Fruit fly (Drosophila melanogaster): Measurements from ENCODE around the gene IntS2.
A peak's percentile ranks its signal among the peaks of the same experiment; 100 is the strongest.

The IntS2 gene

dm6 chrX:17698864-17699504 lies 42.4 kb upstream of the IntS2 start (continued):
- TF ChIP-seq Hr38 (GFP tag; optimal IDR thresholded peaks at IDR 0.05) (no peak), Eip93F (GFP tag; optimal IDR thresholded peaks at IDR 0.05) (peak; percentile 79), dsx (GFP tag; optimal IDR thresholded peaks at IDR 0.05; ENCODE audit: poor library complexity, severe bottlenecking) (peak; percentile 79), Ets21C (GFP tag; optimal IDR thresholded peaks at IDR 0.05) (peak; percentile 82), fd85E (GFP tag; optimal IDR thresholded peaks at IDR 0.05) (peak; percentile 57), CG6276 (GFP tag; optimal IDR thresholded peaks at IDR 0.05) (peak; percentile 92), Lpt (GFP tag; optimal IDR thresholded peaks at IDR 0.05) (peak; percentile 71), fkh (GFP tag; optimal IDR thresholded peaks at IDR 0.05) (peak; percentile 70), CG10631 (GFP tag; optimal IDR thresholded peaks at IDR 0.05) (peak; percentile 87), CG16779 (tag; optimal IDR thresholded peaks at IDR 0.05) (peak; percentile 86), CG11762 (GFP tag; optimal IDR thresholded peaks at IDR 0.05; ENCODE audit: insufficient read depth) (peak; percentile 79), CG8319 (GFP tag; optimal IDR thresholded peaks at IDR 0.05) (peak; percentile 85), fd59A (GFP tag; optimal IDR thresholded peaks at IDR 0.05) (peak; percentile 84), salr (GFP tag; optimal IDR thresholded peaks at IDR 0.05) (peak; percentile 58 to 87), spab (GFP tag; optimal IDR thresholded peaks at IDR 0.05) (peak; percentile 87), CG11294 (GFP tag; IDR thresholded peaks at IDR 0.05) (peak; percentile 68; the same call in 1 of the 2 replicates), CG6808 (GFP tag; optimal IDR thresholded peaks at IDR 0.05) (peak; percentile 92), Hr39 (GFP tag; optimal IDR thresholded peaks at IDR 0.05) (peak; percentile 87), OdsH (GFP tag; optimal IDR thresholded peaks at IDR 0.05) (peak; percentile 87), CG3919 (GFP tag; optimal IDR thresholded peaks at IDR 0.05) (peak; percentile 85)

- TF ChIP-seq Met (GFP tag; optimal IDR thresholded peaks at IDR 0.05) (no peak), Sox14 (GFP tag; optimal IDR thresholded peaks at IDR 0.05) (no peak), fd85E (GFP tag; optimal IDR thresholded peaks at IDR 0.05) (no peak), CG6163 (GFP tag; IDR thresholded peaks at IDR 0.05) (no peak), CG6276 (GFP tag; optimal IDR thresholded peaks at IDR 0.05) (no peak), CG11902 (GFP tag; optimal IDR thresholded peaks at IDR 0.05) (no peak), Sox15 (GFP tag; optimal IDR thresholded peaks at IDR 0.05) (no peak), ss (GFP tag; optimal IDR thresholded peaks at IDR 0.05) (no peak), vri (GFP tag; optimal IDR thresholded peaks at IDR 0.05) (no peak), CG15336 (GFP tag; IDR thresholded peaks at IDR 0.05) (no peak), dac (GFP tag; optimal IDR thresholded peaks at IDR 0.05) (no peak), CG31627 (GFP tag; optimal IDR thresholded peaks at IDR 0.05) (no peak), OdsH (GFP tag; optimal IDR thresholded peaks at IDR 0.05) (no peak)
Observed at dm6 chrX:17698436-17698835, 41.8 kb upstream of the IntS2 start, which contains the start of gene chas. chas (minus strand) TSS chrX:17698730.

dm6 chrX:17697703-17698145 lies 41.1 kb upstream of the IntS2 start:
- TF ChIP-seq CG9139 (GFP tag; optimal IDR thresholded peaks at IDR 0.05) = no peak
- no peak for TF ChIP-seq Lpt (GFP tag; optimal IDR thresholded peaks at IDR 0.05)
- TF ChIP-seq acj6 (GFP tag; optimal IDR thresholded peaks at IDR 0.05) = no peak
- TF ChIP-seq Met (GFP tag; optimal IDR thresholded peaks at IDR 0.05) = no peak
- TF ChIP-seq CG11294 (GFP tag; IDR thresholded peaks at IDR 0.05) = no peak
- TF ChIP-seq CG3032 (tag; optimal IDR thresholded peaks at IDR 0.05) = no peak
- no peak for TF ChIP-seq CG7368 (GFP tag; optimal IDR thresholded peaks at IDR 0.05)
- TF ChIP-seq svp (GFP tag) = peak; percentile 47
- peak; percentile 24 for TF ChIP-seq fkh (GFP tag; optimal IDR thresholded peaks at IDR 0.05)
- no peak for TF ChIP-seq Sox102F (GFP tag; optimal IDR thresholded peaks at IDR 0.05)
- TF ChIP-seq lz (GFP tag; optimal IDR thresholded peaks at IDR 0.05) = no peak
- no peak for TF ChIP-seq Eip78C (GFP tag)

Measured in whole organism, prepupa.